Worm (Caenorhabditis elegans): ENCODE results near the gene nspg-1.
A peak's percentile ranks its signal among the peaks of the same experiment; 100 is the strongest.

nspg-1 gene

ce11 chrV:12869948-12870347, 2.1 kb upstream of the nspg-1 start, which contains the start of gene T07F10.3 (continued):
- TF ChIP-seq daf-16 (GFP tag; optimal IDR thresholded peaks at IDR 0.05) (peak in 1 of 2 experiments; percentile 41), daf-16 (tag; optimal IDR thresholded peaks at IDR 0.05) (peak; percentile 41), ZK337.2 (GFP tag; IDR thresholded peaks at IDR 0.05) (peak; percentile 97), ceh-32 (tag; optimal IDR thresholded peaks at IDR 0.05; ENCODE audit: poor library complexity) (no peak), mxl-3 (GFP tag; optimal IDR thresholded peaks at IDR 0.05) (peak; percentile 41), arid-1 (GFP tag; conservative IDR thresholded peaks at IDR 0.05) (peak; percentile 58), skn-1 (tag; optimal IDR thresholded peaks at IDR 0.05) (no peak), nhr-102 (tag; optimal IDR thresholded peaks at IDR 0.05) (peak; percentile 79), dmd-8 (GFP tag; IDR thresholded peaks at IDR 0.05) (no peak), spr-1 (tag; optimal IDR thresholded peaks at IDR 0.05) (peak; percentile 69), Y105C5A.15 (GFP tag; IDR thresholded peaks at IDR 0.05) (no peak), saeg-2 (GFP tag; IDR thresholded peaks at IDR 0.05) (0 out of 2 replicates have a peak, but pooled peaks have one; percentile 38), rbr-2 (tag; optimal IDR thresholded peaks at IDR 0.05) (peak; percentile 69), F10B5.3 (tag; optimal IDR thresholded peaks at IDR 0.05) (peak; percentile 30), Y48G9A.11 (GFP tag; IDR thresholded peaks at IDR 0.05) (peak; percentile 88), daf-8 (GFP tag; IDR thresholded peaks at IDR 0.05) (no peak), nhr-11 (tag; optimal IDR thresholded peaks at IDR 0.05) (peak; percentile 47), unc-130 (GFP tag; optimal IDR thresholded peaks at IDR 0.05) (peak; percentile 93), egl-43 (GFP tag; IDR thresholded peaks at IDR 0.05) (no peak), zfp-3 (GFP tag; conservative IDR thresholded peaks at IDR 0.05) (peak; percentile 81; the same call in 1 of the 2 replicates), nhr-10 (tag; optimal IDR thresholded peaks at IDR 0.05) (no peak), ceh-44 (GFP tag; IDR thresholded peaks at IDR 0.05) (peak; percentile 46; the same call in 1 of the 2 replicates), fkh-10 (GFP tag; optimal IDR thresholded peaks at IDR 0.05) (no peak), T26A8.4 (GFP tag; IDR thresholded peaks at IDR 0.05) (peak; percentile 80), nhr-77 (tag; optimal IDR thresholded peaks at IDR 0.05) (peak; percentile 45), hmg-1.1 (GFP tag; IDR thresholded peaks at IDR 0.05) (0 out of 2 replicates have a peak, but pooled peaks have one; percentile 34), madf-5 (GFP tag; IDR thresholded peaks at IDR 0.05) (no peak; a peak in 1 of 4 replicates), snpc-4 (tag; optimal IDR thresholded peaks at IDR 0.05) (no peak), tag-97 (GFP tag; IDR thresholded peaks at IDR 0.05) (peak; percentile 81; the same call in 1 of the 2 replicates), nhr-28 (tag; optimal IDR thresholded peaks at IDR 0.05) (peak; percentile 69), ama-1 (optimal IDR thresholded peaks at IDR 0.05) (no peak), lin-39 (tag; optimal IDR thresholded peaks at IDR 0.05) (no peak), pha-4 (GFP tag; IDR thresholded peaks at IDR 0.05) (peak; percentile 59; the same call in 1 of the 2 replicates), pha-4 (tag; optimal IDR thresholded peaks at IDR 0.05) (no peak), nhr-48 (tag; optimal IDR thresholded peaks at IDR 0.05) (peak; percentile 51), F26F4.8 (GFP tag; conservative IDR thresholded peaks at IDR 0.05) (no peak), ctbp-1 (GFP tag; IDR thresholded peaks at IDR 0.05) (no peak; the same call in 1 of the 2 replicates), nhr-42 (GFP tag; IDR thresholded peaks at IDR 0.05) (0 out of 2 replicates have a peak, but pooled peaks have one; percentile 21), ceh-20 (GFP tag; IDR thresholded peaks at IDR 0.05) (peak; percentile 71), daf-19 (GFP tag; conservative IDR thresholded peaks at IDR 0.05) (no peak), dpl-1 (GFP tag; optimal IDR thresholded peaks at IDR 0.05) (peak; percentile 99), mdt-29 (GFP tag; IDR thresholded peaks at IDR 0.05) (peak; percentile 71), F37D6.2 (tag; optimal IDR thresholded peaks at IDR 0.05) (peak; percentile 47), madf-9 (GFP tag; conservative IDR thresholded peaks at IDR 0.05) (peak; percentile 87), sdz-12 (GFP tag; optimal IDR thresholded peaks at IDR 0.05) (peak; percentile 77), dmd-9 (GFP tag; IDR thresholded peaks at IDR 0.05) (peak; percentile 93), hlh-11 (tag; optimal IDR thresholded peaks at IDR 0.05) (peak; percentile 64), unc-62 (GFP tag; optimal IDR thresholded peaks at IDR 0.05 in 1 of 2) (no peak), unc-62 (tag; optimal IDR thresholded peaks at IDR 0.05) (no peak), aly-2 (tag; optimal IDR thresholded peaks at IDR 0.05) (no peak), lim-7 (GFP tag; IDR thresholded peaks at IDR 0.05) (no peak), jun-1 (tag; optimal IDR thresholded peaks at IDR 0.05) (no peak)
